Worm (Caenorhabditis elegans): Measurements from ENCODE around the gene npa-1.

DNA sequence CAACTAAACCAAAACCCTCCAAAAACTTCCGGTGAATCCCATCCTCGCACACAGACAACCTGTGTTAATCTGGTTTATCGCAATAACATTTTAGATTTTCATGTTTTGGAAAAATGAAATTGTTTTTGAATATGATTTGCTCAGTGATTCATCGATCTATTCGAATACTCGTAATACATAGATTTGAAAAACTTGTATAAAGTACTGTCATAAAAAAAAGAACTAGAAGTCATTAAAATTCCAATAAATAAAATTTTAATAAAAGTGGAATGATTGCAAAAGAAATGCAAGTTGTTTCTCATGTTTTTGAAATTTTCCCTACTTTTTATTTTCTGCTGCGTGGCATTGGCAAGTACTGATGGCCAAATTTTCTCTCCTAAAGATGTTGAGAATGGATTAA lies 21.0 kb upstream of the npa-1 start, which contains the start of gene spig-8:
- no peak for TF ChIP-seq dao-5 (tag; optimal IDR thresholded peaks at IDR 0.05)
- TF ChIP-seq W03F9.2 (tag; optimal IDR thresholded peaks at IDR 0.05): no peak

Measured in whole organism, L4/young adult.